Worm (Caenorhabditis elegans): Measurements from ENCODE around the gene R10E4.1.

ce11 chrIII:4313061-4313962 lies 43.8 kb downstream of the R10E4.1 start, which contains the start of the genes evl-14 and dcn-1:
- TF ChIP-seq nhr-76 (tag; optimal IDR thresholded peaks at IDR 0.05) (no peak), blmp-1 (tag; optimal IDR thresholded peaks at IDR 0.05) (no peak), sem-2 (GFP tag; optimal IDR thresholded peaks at IDR 0.05) (no peak), elt-3 (tag; optimal IDR thresholded peaks at IDR 0.05) (no peak), nhr-237 (tag; optimal IDR thresholded peaks at IDR 0.05) (peak; percentile 74), unc-62 (GFP tag; optimal IDR thresholded peaks at IDR 0.05) (no peak), pha-4 (tag; optimal IDR thresholded peaks at IDR 0.05) (peak; percentile 59), hlh-1 (tag; optimal IDR thresholded peaks at IDR 0.05) (peak; percentile 34), mls-2 (tag; optimal IDR thresholded peaks at IDR 0.05) (no peak), nhr-12 (tag; optimal IDR thresholded peaks at IDR 0.05) (no peak), lin-13 (tag; optimal IDR thresholded peaks at IDR 0.05) (no peak), lsy-2 (tag; optimal IDR thresholded peaks at IDR 0.05) (peak; percentile 68), elt-1 (tag; optimal IDR thresholded peaks at IDR 0.05; ENCODE audit: borderline replicate concordance, insufficient read depth) (no peak), mab-5 (tag; optimal IDR thresholded peaks at IDR 0.05) (no peak)

All from whole organism, mixed stage, embryonic.